Worm (Caenorhabditis elegans) whole organism, L1 larva: ENCODE results near the gene slcf-1.
A peak's percentile ranks its signal among the peaks of the same experiment; 100 is the strongest.

Experiments used
- C34B4.2 ChIP-seq: sonication (generic microtip); optimal IDR thresholded peaks from 2 replicates; lab custom pipeline; 2017; ENCODE audit warnings: mild to moderate bottlenecking, missing genetic modification characterization, missing compliant biosample characterization
- Y116A8C.19 ChIP-seq: sonication (generic microtip); optimal IDR thresholded peaks from 2 replicates; lab custom pipeline; 2016; ENCODE audit warnings: missing compliant biosample characterization, missing genetic modification characterization, borderline replicate concordance
- alr-1 ChIP-seq: fragments of 200-800 bp; sonication (Bioruptor generic); optimal IDR thresholded peaks from 2 replicates; lab custom pipeline; 2018; ENCODE audit warnings: borderline replicate concordance, mild to moderate bottlenecking, missing genetic modification characterization, missing compliant biosample characterization
- aly-2 ChIP-seq: fragments of 150-350 bp; optimal IDR thresholded peaks from 2 replicates; lab custom pipeline; 2014; ENCODE audit warnings: missing biosample characterization, missing genetic modification characterization
- blmp-1 ChIP-seq: fragments of 150-350 bp; optimal IDR thresholded peaks from 2 replicates; lab custom pipeline; 2014; ENCODE audit warnings: missing biosample characterization, missing genetic modification characterization
- ceh-82 ChIP-seq, 3 experiments: fragments of 150-350 bp in 1 of 3; sonication (generic microtip) in 2 of 3; optimal IDR thresholded peaks; 2 replicates each; lab custom pipeline; 2014 to 2017; ENCODE audit warnings: missing biosample characterization in 3 of 3, missing genetic modification characterization in 3 of 3
- ceh-88 ChIP-seq: fragments of 200-800 bp; sonication (Bioruptor generic); IDR thresholded peaks from 2 replicates; pipeline ENCODE4 v1.3.6; 2022; ENCODE audit warnings: missing genetic modification characterization, missing compliant biosample characterization
- ces-1 ChIP-seq: fragments of 150-350 bp; optimal IDR thresholded peaks from 2 replicates; lab custom pipeline; 2014; ENCODE audit warnings: missing biosample characterization, missing genetic modification reagents, missing genetic modification characterization
- dpl-1 ChIP-seq, 3 experiments: fragments of 150-350 bp in 2 of 3; sonication (generic microtip) in 1 of 3; optimal IDR thresholded peaks; 2 replicates each; lab custom pipeline; 2014 to 2017; ENCODE audit warnings: missing biosample characterization in 3 of 3, missing genetic modification characterization in 3 of 3, missing genetic modification reagents in 3 of 3
- dsc-1 ChIP-seq: sonication (generic microtip); optimal IDR thresholded peaks from 2 replicates; lab custom pipeline; 2016; ENCODE audit warnings: mild to moderate bottlenecking, missing genetic modification characterization, missing compliant biosample characterization
- egl-13 ChIP-seq: sonication (generic microtip); optimal IDR thresholded peaks from 2 replicates; lab custom pipeline; 2016; ENCODE audit warnings: missing genotype, missing genetic modification reagents, missing genetic modification characterization, missing compliant biosample characterization
- egl-27 ChIP-seq, 2 experiments: fragments of 150-350 bp in 1 of 2; sonication (generic microtip); optimal IDR thresholded peaks; 3 replicates each; lab custom pipeline; 2017 to 2018; ENCODE audit warnings: missing biosample characterization in 2 of 2, missing genetic modification characterization in 2 of 2, missing genetic modification reagents in 2 of 2
- elt-2 ChIP-seq: sonication (generic microtip); optimal IDR thresholded peaks from 2 replicates; lab custom pipeline; 2016; ENCODE audit warnings: missing genetic modification characterization, mild to moderate bottlenecking, inconsistent platforms, missing compliant biosample characterization, missing genetic modification reagents
- elt-3 ChIP-seq, 6 experiments: fragments of 150-350 bp in 1 of 6; sonication (generic microtip); optimal IDR thresholded peaks; 2 replicates each; lab custom pipeline; 2017 to 2018; ENCODE audit warnings: missing biosample characterization in 6 of 6, missing genetic modification characterization in 6 of 6, inconsistent platforms in 1 of 6
- ets-5 ChIP-seq: fragments of 200-800 bp; sonication (Bioruptor generic); IDR thresholded peaks from 2 replicates; pipeline ENCODE4 v1.3.6; 2022; ENCODE audit warnings: missing genetic modification characterization, missing compliant biosample characterization
- fkh-10 ChIP-seq: sonication (generic microtip); optimal IDR thresholded peaks from 2 replicates; lab custom pipeline; 2017; ENCODE audit warnings: missing biosample characterization, missing genetic modification reagents, missing genetic modification characterization
- fkh-8 ChIP-seq: sonication (generic microtip); optimal IDR thresholded peaks from 2 replicates; lab custom pipeline; 2016; ENCODE audit warnings: mild to moderate bottlenecking, missing genetic modification characterization, missing compliant biosample characterization
- fos-1 ChIP-seq: fragments of 150-350 bp; optimal IDR thresholded peaks from 2 replicates; lab custom pipeline; 2014; ENCODE audit warnings: missing biosample characterization, missing genetic modification characterization
- grh-1 ChIP-seq: fragments of 200-800 bp; sonication (Bioruptor generic); IDR thresholded peaks from 2 replicates; pipeline ENCODE4 v1.3.6; 2022; ENCODE audit warnings: missing genetic modification reagents, missing genetic modification characterization, missing compliant biosample characterization
- hlh-17 ChIP-seq: fragments of 200-800 bp; sonication (Bioruptor generic); optimal IDR thresholded peaks from 2 replicates; lab custom pipeline; 2018; ENCODE audit warnings: missing genetic modification characterization, mild to moderate bottlenecking, missing compliant biosample characterization, moderate library complexity, borderline replicate concordance
- isw-1 ChIP-seq: fragments of 200-800 bp; sonication (Bioruptor generic); IDR thresholded peaks from 2 replicates; pipeline ENCODE4 v1.3.6; 2022; ENCODE audit warnings: missing genetic modification characterization, missing compliant biosample characterization
- lin-39 ChIP-seq: fragments of 150-350 bp; optimal IDR thresholded peaks from 2 replicates; lab custom pipeline; 2014; ENCODE audit warnings: missing biosample characterization, missing genetic modification reagents, missing genetic modification characterization
- lir-3 ChIP-seq: sonication (generic microtip); optimal IDR thresholded peaks from 2 replicates; lab custom pipeline; 2016; ENCODE audit warnings: mild to moderate bottlenecking, missing genetic modification characterization, moderate library complexity, missing compliant biosample characterization; ENCODE audit not compliant: poor library complexity
- mab-9 ChIP-seq: fragments of 200-800 bp; sonication (Bioruptor generic); IDR thresholded peaks from 2 replicates; pipeline ENCODE4 v1.3.6; 2022; ENCODE audit warnings: missing genetic modification reagents, missing genetic modification characterization, missing compliant biosample characterization
- mef-2 ChIP-seq: fragments of 150-350 bp; optimal IDR thresholded peaks from 2 replicates; lab custom pipeline; 2014; ENCODE audit warnings: missing biosample characterization, missing genetic modification characterization
- mep-1 ChIP-seq: fragments of 150-350 bp; optimal IDR thresholded peaks from 2 replicates; lab custom pipeline; 2014; ENCODE audit warnings: missing biosample characterization, missing genetic modification characterization
- nhr-12 ChIP-seq: sonication (generic microtip); optimal IDR thresholded peaks from 2 replicates; lab custom pipeline; 2017; ENCODE audit warnings: missing biosample characterization, missing genetic modification characterization
- nhr-19 ChIP-seq: fragments of 200-800 bp; sonication (Bioruptor generic); conservative IDR thresholded peaks from 2 replicates; pipeline ENCODE4 v1.3.6; 2022; ENCODE audit warnings: missing genetic modification characterization, missing compliant biosample characterization
- nhr-28 ChIP-seq: fragments of 150-350 bp; optimal IDR thresholded peaks from 2 replicates; lab custom pipeline; 2014; ENCODE audit warnings: missing biosample characterization, missing genetic modification characterization
- nhr-47 ChIP-seq: sonication (generic microtip); optimal IDR thresholded peaks from 2 replicates; lab custom pipeline; 2016; ENCODE audit warnings: mild to moderate bottlenecking, missing genetic modification characterization, moderate library complexity, missing compliant biosample characterization
- nhr-71 ChIP-seq: sonication (generic microtip); optimal IDR thresholded peaks from 2 replicates; lab custom pipeline; 2016; ENCODE audit warnings: mild to moderate bottlenecking, missing genetic modification characterization, moderate library complexity, missing compliant biosample characterization
- nhr-76 ChIP-seq: sonication (generic microtip); optimal IDR thresholded peaks from 2 replicates; lab custom pipeline; 2017; ENCODE audit warnings: missing biosample characterization, missing genetic modification characterization
- nhr-84 ChIP-seq: sonication (generic microtip); optimal IDR thresholded peaks from 2 replicates; lab custom pipeline; 2017; ENCODE audit warnings: missing biosample characterization, missing genetic modification characterization
- nhr-85 ChIP-seq: sonication (generic microtip); peaks from one replicate; lab custom pipeline; 2016; ENCODE audit warnings: missing genetic modification characterization, inconsistent platforms, missing compliant biosample characterization
- nhr-90 ChIP-seq: sonication (generic microtip); optimal IDR thresholded peaks from 2 replicates; lab custom pipeline; 2016; ENCODE audit warnings: mild to moderate bottlenecking, missing genetic modification characterization, missing compliant biosample characterization; ENCODE audit not compliant: poor library complexity
- pqm-1 ChIP-seq: sonication (generic microtip); optimal IDR thresholded peaks from 3 replicates; lab custom pipeline; 2017; ENCODE audit warnings: missing biosample characterization, missing genetic modification characterization
- rnt-1 ChIP-seq: sonication (generic microtip); optimal IDR thresholded peaks from 2 replicates; lab custom pipeline; 2016; ENCODE audit warnings: mild to moderate bottlenecking, missing genetic modification characterization, moderate library complexity, missing compliant biosample characterization
- skn-1 ChIP-seq: fragments of 150-350 bp; optimal IDR thresholded peaks from 2 replicates; lab custom pipeline; 2014; ENCODE audit warnings: missing biosample characterization, missing genetic modification characterization
- snpc-4 ChIP-seq: fragments of 150-350 bp; optimal IDR thresholded peaks from 2 replicates; lab custom pipeline; 2014; ENCODE audit warnings: missing biosample characterization, missing genetic modification characterization
- sptf-1 ChIP-seq: fragments of 150-350 bp; optimal IDR thresholded peaks from 2 replicates; lab custom pipeline; 2014; ENCODE audit warnings: missing biosample characterization, missing genetic modification characterization
- swsn-7 ChIP-seq: sonication (generic microtip); optimal IDR thresholded peaks from 2 replicates; lab custom pipeline; 2016; ENCODE audit warnings: missing genetic modification characterization, missing compliant biosample characterization
- tbx-2 ChIP-seq: sonication (generic microtip); optimal IDR thresholded peaks from 2 replicates; lab custom pipeline; 2016; ENCODE audit warnings: missing genetic modification characterization, missing compliant biosample characterization
- tlp-1 ChIP-seq: fragments of 150-350 bp; optimal IDR thresholded peaks from 2 replicates; lab custom pipeline; 2014; ENCODE audit warnings: missing biosample characterization, missing genetic modification characterization
- unc-30 ChIP-seq: sonication (generic microtip); optimal IDR thresholded peaks from 2 replicates; lab custom pipeline; 2017; ENCODE audit warnings: missing biosample characterization, missing genetic modification characterization
- unc-62 ChIP-seq: fragments of 150-350 bp; optimal IDR thresholded peaks from 2 replicates; lab custom pipeline; 2014; ENCODE audit warnings: missing biosample characterization, missing genetic modification reagents, missing genetic modification characterization
- unc-86 ChIP-seq: sonication (generic microtip); optimal IDR thresholded peaks from 2 replicates; lab custom pipeline; 2016; ENCODE audit warnings: missing genetic modification characterization, missing compliant biosample characterization
- unc-98 ChIP-seq: fragments of 200-800 bp; sonication (Bioruptor generic); IDR thresholded peaks from 2 replicates; pipeline ENCODE4 v1.3.6; 2022; ENCODE audit warnings: missing genetic modification characterization, missing compliant biosample characterization
- vab-15 ChIP-seq: sonication (generic microtip); optimal IDR thresholded peaks from 2 replicates; lab custom pipeline; 2017; ENCODE audit warnings: missing genotype, mild to moderate bottlenecking, missing genetic modification characterization, missing compliant biosample characterization
- xbp-1 ChIP-seq: sonication (generic microtip); optimal IDR thresholded peaks from 2 replicates; lab custom pipeline; 2016; ENCODE audit warnings: missing genetic modification characterization, missing compliant biosample characterization
- zip-4 ChIP-seq: fragments of 200-800 bp; sonication (Bioruptor generic); optimal IDR thresholded peaks from 2 replicates; lab custom pipeline; 2018; ENCODE audit warnings: mild to moderate bottlenecking, missing genetic modification characterization, moderate library complexity, missing compliant biosample characterization
- ztf-11 ChIP-seq, 2 experiments: sonication (generic microtip); optimal IDR thresholded peaks; 2 replicates each; lab custom pipeline; 2016 to 2017; ENCODE audit warnings: missing genetic modification characterization in 2 of 2, missing biosample characterization in 1 of 2, missing compliant biosample characterization in 1 of 2
- ztf-4 ChIP-seq: fragments of 150-350 bp; optimal IDR thresholded peaks from 2 replicates; lab custom pipeline; 2014; ENCODE audit warnings: missing biosample characterization, missing genetic modification characterization

Gene slcf-1

ce11 chrX:10576410-10576809, 47.3 kb downstream of the slcf-1 start (continued):
- TF ChIP-seq dsc-1 (tag; lab: Kevin White, UChicago) = no peak
- TF ChIP-seq nhr-84 = no peak
- TF ChIP-seq lin-39 (tag; lab: Kevin White, UChicago) = no peak
- TF ChIP-seq grh-1 = no peak
- no peak for TF ChIP-seq ztf-4 (tag; lab: Kevin White, UChicago)
- TF ChIP-seq alr-1 (tag; lab: Kevin White, UChicago) = no peak
- TF ChIP-seq mep-1 = peak; percentile 46
- no peak for TF ChIP-seq Y116A8C.19 (tag; lab: Kevin White, UChicago)
- peak; percentile 98 for TF ChIP-seq zip-4
- no peak for TF ChIP-seq nhr-12
- peak; percentile 48 for TF ChIP-seq swsn-7 (tag; lab: Kevin White, UChicago)
- TF ChIP-seq fkh-8 (tag; lab: Kevin White, UChicago) = peak; percentile 46
- no peak for TF ChIP-seq mef-2 (tag; lab: Kevin White, UChicago)
- peak; percentile 60 for TF ChIP-seq fos-1 (tag; lab: Kevin White, UChicago)
- TF ChIP-seq tlp-1 (tag; lab: Kevin White, UChicago) = no peak
- no peak for TF ChIP-seq ceh-88 (GFP tag; lab: Robert Waterston, UW)
- TF ChIP-seq sptf-1 = no peak
- TF ChIP-seq ceh-82 (tag; optimal IDR thresholded peaks at IDR 0.05; lab: Kevin White, UChicago) = peak; percentile 22 to 76 (median 66)
- no peak for TF ChIP-seq mab-9 (GFP tag; lab: Robert Waterston, UW)
- TF ChIP-seq aly-2 (tag; lab: Kevin White, UChicago) = no peak
- TF ChIP-seq nhr-90 = peak; percentile 36
- TF ChIP-seq nhr-47 (tag; lab: Kevin White, UChicago) = peak; percentile 59
- no peak for TF ChIP-seq unc-98 (GFP tag; lab: Robert Waterston, UW)
- no peak for TF ChIP-seq C34B4.2
- TF ChIP-seq nhr-71 (tag; lab: Kevin White, UChicago) = peak; percentile 73
- peak; percentile 33 to 60 (median 53) for TF ChIP-seq dpl-1 (GFP tag; optimal IDR thresholded peaks at IDR 0.05; lab: Kevin White, UChicago)
- TF ChIP-seq fkh-10 (GFP tag; lab: Kevin White, UChicago) = no peak
- TF ChIP-seq elt-2 (tag; lab: Kevin White, UChicago) = no peak
- peak; percentile 21; the same call in 1 of the 2 replicates for TF ChIP-seq isw-1 (GFP tag; lab: Robert Waterston, UW)
- TF ChIP-seq nhr-28 = no peak
- TF ChIP-seq blmp-1 (tag; lab: Kevin White, UChicago) = peak; percentile 63
- TF ChIP-seq snpc-4 (tag; lab: Kevin White, UChicago) = peak; percentile 51
- TF ChIP-seq pqm-1 = no peak
- no peak for TF ChIP-seq ztf-11 (tag; optimal IDR thresholded peaks at IDR 0.05; lab: Kevin White, UChicago)
- peak; percentile 80 for TF ChIP-seq skn-1
- TF ChIP-seq unc-86 (tag; lab: Kevin White, UChicago) = no peak
- TF ChIP-seq xbp-1 (tag; lab: Kevin White, UChicago) = peak; percentile 60
- TF ChIP-seq tbx-2 = no peak
- TF ChIP-seq egl-27 (tag; optimal IDR thresholded peaks at IDR 0.05; lab: Kevin White, UChicago) = no peak
- TF ChIP-seq elt-3 (tag; optimal IDR thresholded peaks at IDR 0.05; lab: Kevin White, UChicago) = peak in 2 of 6 experiments; percentile 60 to 70
- no peak for TF ChIP-seq rnt-1 (tag; lab: Kevin White, UChicago)
- no peak for TF ChIP-seq egl-13
- no peak for TF ChIP-seq ets-5
- no peak for TF ChIP-seq lir-3 (tag; lab: Kevin White, UChicago)
- TF ChIP-seq nhr-76 = no peak
- no peak for TF ChIP-seq ces-1 (GFP tag; lab: Kevin White, UChicago)
- peak; percentile 47 for TF ChIP-seq nhr-85 (tag; lab: Kevin White, UChicago)
- TF ChIP-seq unc-30 (tag; lab: Kevin White, UChicago) = no peak
- TF ChIP-seq nhr-19 (GFP tag; lab: Robert Waterston, UW) = peak; percentile 24
- no peak for TF ChIP-seq unc-62 (GFP tag; lab: Kevin White, UChicago)
- TF ChIP-seq vab-15 (tag; lab: Kevin White, UChicago) = peak; percentile 52
- TF ChIP-seq hlh-17 (GFP tag; lab: Kevin White, UChicago) = no peak
